Worm (Caenorhabditis elegans): ENCODE measurements around the gene R06F6.8.
A peak's percentile ranks its signal among the peaks of the same experiment; 100 is the strongest.

- no peak for TF ChIP-seq elt-3 (tag; optimal IDR thresholded peaks at IDR 0.05)
- TF ChIP-seq nhr-25 (tag; optimal IDR thresholded peaks at IDR 0.05) = peak; percentile 97
- peak; percentile 51 for TF ChIP-seq blmp-1 (tag; optimal IDR thresholded peaks at IDR 0.05; ENCODE audit: insufficient read depth)
- no peak for TF ChIP-seq unc-39 (tag; optimal IDR thresholded peaks at IDR 0.05)
These were observed 49.0 kb upstream of the R06F6.8 start, which contains the start of the genes gmps-1 and cap-2 for ce11 chrII:10868670-10869246.

All from whole organism, L2 larva.